Fruit fly (Drosophila melanogaster): ENCODE data around the gene CG43290.

CG43290 gene

DNA sequence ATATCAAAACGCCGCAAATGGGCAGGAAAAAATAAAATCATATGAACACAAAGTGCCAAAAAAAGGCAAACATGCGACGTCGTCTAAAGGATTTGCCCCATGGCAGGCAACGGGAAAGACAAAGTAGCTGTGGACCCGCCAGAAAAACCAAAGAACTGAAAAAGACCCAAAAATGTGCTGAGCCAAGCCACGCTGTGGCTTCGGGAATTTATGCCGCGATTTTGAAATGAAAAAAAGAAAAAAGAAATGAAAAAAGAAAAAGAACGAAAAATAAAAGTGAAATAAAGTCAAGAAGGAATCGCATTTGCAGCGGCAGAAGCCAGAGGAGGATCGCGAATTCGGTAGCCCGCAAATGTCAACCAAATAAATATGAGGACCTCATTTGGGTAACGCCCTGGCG lies 26.8 kb downstream of the CG43290 start:
- TF ChIP-seq Sp1 (GFP tag; optimal IDR thresholded peaks at IDR 0.05) (peak; percentile 52), Rel (GFP tag; optimal IDR thresholded peaks at IDR 0.05) (peak; percentile 51), Rel (tag; optimal IDR thresholded peaks at IDR 0.05) (no peak), sv (GFP tag; optimal IDR thresholded peaks at IDR 0.05) (no peak), psq (GFP tag; optimal IDR thresholded peaks at IDR 0.05) (peak; percentile 50), woc (GFP tag; optimal IDR thresholded peaks at IDR 0.05) (peak; percentile 8), HLH106 (tag; optimal IDR thresholded peaks at IDR 0.05) (no peak), Dif (GFP tag; optimal IDR thresholded peaks at IDR 0.05; ENCODE audit: partially characterized antibody) (no peak), CrebA (GFP tag; optimal IDR thresholded peaks at IDR 0.05; ENCODE audit: borderline replicate concordance) (peak; percentile 76)

DNA sequence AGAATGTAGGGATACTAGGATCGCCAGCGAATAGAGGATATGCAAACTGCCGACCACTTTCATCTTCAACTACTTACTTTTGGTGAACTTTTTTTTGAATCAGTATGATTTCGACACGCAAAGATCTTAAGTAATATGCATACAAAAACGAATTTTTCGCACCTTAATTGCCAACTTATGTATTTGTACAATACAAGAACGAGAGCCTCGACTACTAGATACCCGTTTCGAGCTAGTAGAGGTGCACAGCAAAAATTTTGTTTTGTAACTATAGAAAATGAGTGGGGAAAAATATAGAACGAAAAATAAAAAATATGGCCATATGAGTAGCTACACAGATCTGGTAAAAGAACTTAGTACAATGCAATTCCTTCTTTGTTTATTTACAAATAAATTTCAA lies 32.2 kb downstream of the CG43290 start, which contains the start of gene CG10029:
TSS of gene CG10029 (minus strand) at position 101 of the 400 bp plus-strand sequence.
- no peak for TF ChIP-seq lola (GFP tag; optimal IDR thresholded peaks at IDR 0.05)
- TF ChIP-seq OdsH (GFP tag; optimal IDR thresholded peaks at IDR 0.05) = no peak
- no peak for TF ChIP-seq CG9705 (GFP tag; optimal IDR thresholded peaks at IDR 0.05)
- no peak for TF ChIP-seq Mio (GFP tag; optimal IDR thresholded peaks at IDR 0.05)
- no peak for TF ChIP-seq Hr78 (GFP tag; optimal IDR thresholded peaks at IDR 0.05)
- TF ChIP-seq dl (GFP tag; optimal IDR thresholded peaks at IDR 0.05; ENCODE audit: insufficient read depth in 1 of 2, partially characterized antibody in 2 of 2) = no peak
- TF ChIP-seq br (GFP tag; optimal IDR thresholded peaks at IDR 0.05) = no peak
- no peak for TF ChIP-seq GATAd (GFP tag; optimal IDR thresholded peaks at IDR 0.05)
- TF ChIP-seq Dif (GFP tag; optimal IDR thresholded peaks at IDR 0.05; ENCODE audit: partially characterized antibody) = no peak
- TF ChIP-seq Jra (GFP tag; optimal IDR thresholded peaks at IDR 0.05) = no peak

DNA sequence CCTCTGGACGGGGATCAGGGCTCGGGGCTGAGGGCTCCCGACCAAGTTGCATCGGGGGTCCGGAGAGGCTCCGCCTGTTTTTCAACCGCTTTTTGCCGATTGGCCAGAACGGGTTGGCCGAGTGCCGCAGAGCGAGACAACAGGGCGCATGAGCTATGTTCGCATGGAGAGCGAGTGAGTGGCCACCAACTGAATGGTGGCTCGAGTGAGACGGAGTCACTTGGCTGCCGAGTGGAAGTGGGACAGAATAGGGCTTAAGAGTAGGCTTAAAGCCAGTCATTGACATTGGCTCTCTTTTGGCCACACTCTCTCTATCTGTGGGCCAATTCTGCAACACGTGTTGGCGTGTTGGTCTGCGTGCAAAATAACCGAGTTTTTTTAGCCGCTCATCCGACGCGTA lies 36.3 kb downstream of the CG43290 start:
- no peak for TF ChIP-seq ey (GFP tag; optimal IDR thresholded peaks at IDR 0.05)
- peak; percentile 19 for TF ChIP-seq Vsx2 (GFP tag; optimal IDR thresholded peaks at IDR 0.05; ENCODE audit: partially characterized antibody)
- TF ChIP-seq Dif (GFP tag; optimal IDR thresholded peaks at IDR 0.05; ENCODE audit: partially characterized antibody) = peak; percentile 55

DNA sequence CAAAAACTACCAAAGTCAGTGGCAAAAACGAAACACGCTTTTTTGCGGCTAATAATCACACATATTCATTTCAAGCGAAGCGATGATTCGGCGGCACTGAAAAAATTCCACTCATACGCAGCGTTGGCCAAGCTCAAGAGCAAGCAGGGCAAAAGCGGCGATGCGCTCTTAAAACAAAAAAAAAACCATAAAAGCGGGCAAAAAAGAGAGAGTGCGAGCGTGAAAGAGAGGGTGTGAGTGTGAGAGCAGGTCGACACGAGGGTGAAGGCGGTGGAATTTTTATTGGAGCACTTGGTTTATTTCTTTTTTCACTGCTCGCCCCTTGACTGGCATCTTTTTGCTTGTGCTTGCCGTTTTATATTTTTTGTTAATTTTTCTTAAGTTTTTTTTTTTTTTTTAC lies 38.8 kb downstream of the CG43290 start:
- TF ChIP-seq sv (GFP tag; optimal IDR thresholded peaks at IDR 0.05) = no peak
- peak; percentile 73 for TF ChIP-seq jim (GFP tag; optimal IDR thresholded peaks at IDR 0.05)
- no peak for TF ChIP-seq GATAd (GFP tag; optimal IDR thresholded peaks at IDR 0.05)
- peak in 1 of 2 experiments; percentile 22 for TF ChIP-seq dl (GFP tag; optimal IDR thresholded peaks at IDR 0.05; ENCODE audit: insufficient read depth in 1 of 2, partially characterized antibody in 2 of 2)

DNA sequence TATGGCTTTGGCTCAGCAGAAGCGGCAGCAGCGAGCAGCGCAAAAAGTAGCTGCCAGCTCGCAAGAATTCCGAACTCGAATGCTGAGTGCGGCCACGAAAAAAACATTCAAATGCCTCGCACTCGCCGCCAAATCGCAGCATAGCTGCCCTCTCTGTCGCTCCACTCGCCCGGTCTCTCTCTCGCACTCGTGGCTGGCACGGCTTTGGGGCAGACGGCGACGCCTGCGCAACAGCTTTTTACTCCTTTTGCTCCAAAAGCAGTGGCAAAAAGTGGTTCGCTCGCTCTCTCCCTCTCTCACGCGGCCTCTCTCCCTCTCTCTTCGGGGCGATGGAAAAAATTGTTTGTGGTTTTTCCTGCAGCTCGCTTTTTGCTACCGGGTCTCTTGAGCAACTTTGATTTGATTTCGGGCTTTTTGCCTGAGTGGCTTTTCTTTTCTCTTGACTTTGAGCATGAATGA lies 39.7 kb downstream of the CG43290 start, which contains the start of gene rn:
TSS of gene rn (minus strand) at position 51 of the 459 bp plus-strand sequence.
- peak; percentile 1 for TF ChIP-seq Sp1 (GFP tag; optimal IDR thresholded peaks at IDR 0.05)
- peak in 1 of 2 experiments; percentile 63 for TF ChIP-seq dl (GFP tag; optimal IDR thresholded peaks at IDR 0.05; ENCODE audit: insufficient read depth in 1 of 2, partially characterized antibody in 2 of 2)
- peak; percentile 76 for TF ChIP-seq Dif (GFP tag; optimal IDR thresholded peaks at IDR 0.05; ENCODE audit: partially characterized antibody)
- no peak for TF ChIP-seq HLH106 (tag; optimal IDR thresholded peaks at IDR 0.05)
- TF ChIP-seq rgr (GFP tag; optimal IDR thresholded peaks at IDR 0.05) = no peak
- TF ChIP-seq Vsx2 (GFP tag; optimal IDR thresholded peaks at IDR 0.05; ENCODE audit: partially characterized antibody) = peak; percentile 73
- no peak for TF ChIP-seq sv (GFP tag; optimal IDR thresholded peaks at IDR 0.05)
- TF ChIP-seq N (GFP tag; optimal IDR thresholded peaks at IDR 0.05) = no peak

DNA sequence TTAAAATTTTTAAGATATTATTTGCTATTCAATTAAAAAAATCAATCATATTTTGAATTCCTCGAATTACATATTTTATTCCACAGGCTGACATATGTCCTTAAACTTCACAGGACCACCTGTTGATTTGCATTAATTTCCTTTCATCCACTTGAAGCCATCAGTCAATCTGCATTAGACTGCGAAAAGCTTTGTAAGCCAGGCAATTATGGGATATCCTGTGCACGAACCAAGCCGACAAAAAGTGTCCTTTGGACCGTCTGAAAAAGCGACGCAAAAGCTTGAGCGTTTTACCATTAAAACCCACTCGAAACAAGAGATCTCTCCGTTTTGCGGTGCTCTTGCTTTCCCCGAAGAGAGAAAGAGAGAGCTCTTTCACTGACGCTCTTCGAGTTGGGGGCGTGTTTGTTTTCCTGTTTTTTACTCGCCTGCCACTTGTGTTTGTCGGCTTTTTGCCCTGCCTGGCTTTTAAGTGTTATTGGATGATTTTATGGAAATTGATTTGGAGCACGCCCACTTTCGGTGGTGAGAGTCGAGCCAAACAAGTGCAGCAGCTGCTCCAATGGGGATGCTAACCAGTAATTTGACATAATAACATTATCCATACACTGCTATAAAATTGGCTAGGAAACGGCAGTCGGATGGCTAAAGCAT lies 42.7 kb downstream of the CG43290 start:
- TF ChIP-seq Vsx2 (GFP tag; optimal IDR thresholded peaks at IDR 0.05; ENCODE audit: partially characterized antibody) (peak; percentile 61), br (GFP tag; optimal IDR thresholded peaks at IDR 0.05) (no peak), Sp1 (GFP tag; optimal IDR thresholded peaks at IDR 0.05) (no peak), jim (GFP tag; optimal IDR thresholded peaks at IDR 0.05) (no peak), Rel (GFP tag; optimal IDR thresholded peaks at IDR 0.05) (no peak), Rel (tag; optimal IDR thresholded peaks at IDR 0.05) (no peak), dl (GFP tag; optimal IDR thresholded peaks at IDR 0.05; ENCODE audit: insufficient read depth in 1 of 2, partially characterized antibody in 2 of 2) (peak; percentile 26 to 43)

DNA sequence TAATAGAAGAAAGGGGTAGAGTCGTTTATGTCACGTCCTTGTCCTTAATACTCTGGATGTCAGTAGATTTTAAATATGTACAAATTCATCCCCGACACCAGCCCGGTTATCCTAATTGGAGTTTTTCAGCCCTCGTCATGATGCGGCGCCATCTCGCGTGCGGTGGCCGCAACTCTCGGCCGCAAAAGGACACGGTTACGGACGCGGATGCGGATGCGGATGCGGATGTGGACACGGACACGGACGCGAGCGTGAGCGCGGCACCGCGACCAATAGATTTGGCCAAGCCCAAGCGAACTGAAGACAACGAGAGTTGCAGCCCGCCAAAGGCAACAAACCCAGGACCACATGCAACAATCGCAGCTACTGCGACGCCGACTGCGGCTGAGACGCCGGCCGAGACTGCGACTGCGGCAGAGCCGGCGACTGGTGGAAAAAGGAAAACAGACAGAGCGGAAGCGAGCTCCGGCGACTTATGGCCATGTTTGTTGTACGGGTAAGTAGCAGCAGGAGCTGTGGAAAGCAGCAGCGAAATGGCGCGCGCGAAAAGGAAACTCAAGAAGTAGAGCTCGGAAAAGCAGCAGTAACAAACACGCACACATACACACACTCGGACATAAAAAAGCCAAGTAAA lies 44.8 kb downstream of the CG43290 start, which contains the start of gene CG42544:
TSS of gene CG42544 (plus strand) at position 138 of the 634 bp plus-strand sequence.
- TF ChIP-seq dmrt93B (GFP tag; optimal IDR thresholded peaks at IDR 0.05) (no peak), sage (GFP tag; optimal IDR thresholded peaks at IDR 0.05) (no peak), Sp1 (GFP tag; optimal IDR thresholded peaks at IDR 0.05) (no peak), dl (GFP tag; optimal IDR thresholded peaks at IDR 0.05; ENCODE audit: insufficient read depth in 1 of 2, partially characterized antibody in 2 of 2) (no peak), Hr78 (GFP tag; optimal IDR thresholded peaks at IDR 0.05) (no peak), h (GFP tag; optimal IDR thresholded peaks at IDR 0.05) (no peak), Rel (GFP tag; optimal IDR thresholded peaks at IDR 0.05) (no peak), Rel (tag; optimal IDR thresholded peaks at IDR 0.05) (no peak), Vsx2 (GFP tag; optimal IDR thresholded peaks at IDR 0.05; ENCODE audit: partially characterized antibody) (no peak), Mio (GFP tag; optimal IDR thresholded peaks at IDR 0.05) (no peak), sv (GFP tag; optimal IDR thresholded peaks at IDR 0.05) (no peak), dsf (GFP tag; optimal IDR thresholded peaks at IDR 0.05; ENCODE audit: borderline replicate concordance) (no peak), N (GFP tag; optimal IDR thresholded peaks at IDR 0.05) (no peak), br (GFP tag; optimal IDR thresholded peaks at IDR 0.05) (no peak), GATAd (GFP tag; optimal IDR thresholded peaks at IDR 0.05) (no peak)
